Worm (Caenorhabditis elegans) whole organism, L4/young adult: ENCODE measurements around the gene noca-1.

Experiments used
- W03F9.2 ChIP-seq: fragments of 150-350 bp; optimal IDR thresholded peaks from 2 replicates; lab custom pipeline; 2014; ENCODE audit warnings: missing biosample characterization, missing genetic modification characterization
- dao-5 ChIP-seq: sonication (generic microtip); optimal IDR thresholded peaks from 2 replicates; lab custom pipeline; 2016; ENCODE audit warnings: missing genotype, missing genetic modification characterization, moderate library complexity, missing compliant biosample characterization

ce11 chrV:13212584-13212983 lies 59.9 kb downstream of the noca-1 start:
- TF ChIP-seq dao-5 (tag; lab: Kevin White, UChicago) (no peak), W03F9.2 (tag; lab: Kevin White, UChicago) (no peak)
